Worm (Caenorhabditis elegans) whole organism, L3 larva: Measurements from ENCODE around the gene krr-1.

Experiments used
- ZK546.5 ChIP-seq: sonication (generic microtip); optimal IDR thresholded peaks from 2 replicates; lab custom pipeline; 2017; ENCODE audit warnings: missing biosample characterization, missing genetic modification characterization
- aly-2 ChIP-seq: fragments of 150-350 bp; optimal IDR thresholded peaks from 2 replicates; lab custom pipeline; 2014; ENCODE audit warnings: missing biosample characterization, missing genetic modification characterization
- elt-1 ChIP-seq: fragments of 150-350 bp; optimal IDR thresholded peaks from 2 replicates; lab custom pipeline; 2014; ENCODE audit warnings: missing biosample characterization, missing genetic modification characterization
- fkh-10 ChIP-seq: sonication (generic microtip); optimal IDR thresholded peaks from 2 replicates; lab custom pipeline; 2017; ENCODE audit warnings: missing biosample characterization, missing genetic modification reagents, missing genetic modification characterization
- mml-1 ChIP-seq: fragments of 150-350 bp; sonication (generic microtip); optimal IDR thresholded peaks from 3 replicates; lab custom pipeline; 2014; ENCODE audit warnings: missing biosample characterization, missing genetic modification characterization
- nhr-11 ChIP-seq: fragments of 150-350 bp; optimal IDR thresholded peaks from 2 replicates; lab custom pipeline; 2014; ENCODE audit warnings: missing biosample characterization, missing genetic modification characterization
- nhr-77 ChIP-seq: fragments of 150-350 bp; optimal IDR thresholded peaks from 2 replicates; lab custom pipeline; 2014; ENCODE audit warnings: missing biosample characterization, missing genetic modification characterization
- pqm-1 ChIP-seq: fragments of 150-350 bp; optimal IDR thresholded peaks from 2 replicates; lab custom pipeline; 2017; ENCODE audit warnings: missing biosample characterization, missing genetic modification characterization, inconsistent platforms
- ztf-4 ChIP-seq: fragments of 150-350 bp; optimal IDR thresholded peaks from 2 replicates; lab custom pipeline; 2014; ENCODE audit warnings: missing biosample characterization, missing genetic modification characterization

DNA sequence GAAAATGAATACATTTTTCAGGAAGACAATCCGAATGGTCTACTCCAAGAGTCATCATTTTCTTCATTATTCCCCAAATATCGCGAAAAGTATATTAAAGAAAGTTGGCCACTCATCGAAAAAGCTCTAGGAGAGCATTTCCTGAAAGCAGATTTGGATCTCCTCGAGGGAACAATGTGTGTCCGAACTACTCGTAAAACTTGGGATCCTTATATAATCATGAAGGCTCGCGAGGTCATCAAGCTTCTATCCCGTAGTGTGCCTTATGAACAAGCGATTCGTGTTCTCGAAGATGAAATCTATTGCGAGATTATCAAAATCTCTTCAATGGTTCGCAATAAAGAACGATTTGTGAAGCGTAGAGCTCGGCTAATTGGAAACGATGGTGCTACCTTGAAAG, 534 bp downstream of the krr-1 start:
- TF ChIP-seq elt-1 (tag; lab: Kevin White, UChicago) (no peak), nhr-11 (tag; lab: Kevin White, UChicago) (no peak), ztf-4 (no peak), aly-2 (tag; lab: Kevin White, UChicago) (no peak), fkh-10 (no peak), pqm-1 (no peak), nhr-77 (tag; lab: Kevin White, UChicago) (no peak), ZK546.5 (tag; lab: Kevin White, UChicago) (no peak), mml-1 (tag; lab: Kevin White, UChicago) (no peak)
